Worm (Caenorhabditis elegans): ENCODE results near the gene ZK616.65.

DNA sequence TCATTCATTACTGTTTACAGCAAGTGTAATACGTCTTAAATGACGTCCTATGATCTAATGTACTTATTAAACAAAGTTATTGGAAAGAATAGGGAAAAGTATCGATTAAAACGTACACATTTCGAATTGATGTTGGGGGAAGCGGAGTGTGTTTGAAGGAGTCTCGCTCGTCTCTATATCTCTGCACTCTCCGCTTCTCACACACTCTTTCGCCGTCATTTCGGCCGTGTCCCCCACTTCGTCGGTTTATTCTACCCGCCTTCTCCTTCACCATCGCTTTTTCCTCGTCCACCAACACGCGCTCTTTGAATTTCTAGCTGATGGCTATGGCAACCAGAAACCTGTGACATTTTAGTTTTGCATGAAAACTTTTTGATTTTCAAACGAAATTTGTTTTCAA is 42.2 kb downstream of the ZK616.65 start:
- no peak for TF ChIP-seq him-1 (tag; optimal IDR thresholded peaks at IDR 0.05)
- TF ChIP-seq dao-5 (tag; optimal IDR thresholded peaks at IDR 0.05): no peak
